Fruit fly (Drosophila melanogaster) whole organism, embryonic: ENCODE measurements around the gene CG12608.

ENCODE experiments used
- Aef1 ChIP-seq: fragments of 200-800 bp; sonication (Bioruptor generic); IDR thresholded peaks from 3 replicates; pipeline ENCODE4 v1.3.6; 2022; ENCODE audit warnings: missing biosample characterization, missing genetic modification characterization
- CG10147 ChIP-seq: fragments of 200-800 bp; sonication (Bioruptor generic); optimal IDR thresholded peaks from 2 replicates; lab custom pipeline; 2019; ENCODE audit warnings: missing biosample characterization, mild to moderate bottlenecking, missing genetic modification characterization, moderate library complexity
- CG10274 ChIP-seq: fragments of 200-800 bp; sonication (Bioruptor generic); optimal IDR thresholded peaks from 3 replicates; lab custom pipeline; 2017; ENCODE audit warnings: missing biosample characterization, mild to moderate bottlenecking, missing genetic modification characterization
- CG11456 ChIP-seq: fragments of 200-800 bp; sonication (Bioruptor generic); IDR thresholded peaks from 3 replicates; pipeline ENCODE4 v1.3.6; 2022; ENCODE audit warnings: missing biosample characterization, missing genetic modification characterization
- CG12236 ChIP-seq: fragments of 200-800 bp; sonication (Bioruptor generic); optimal IDR thresholded peaks from 2 replicates; lab custom pipeline; 2016; ENCODE audit warnings: missing biosample characterization, missing genetic modification characterization
- CG13287 ChIP-seq: fragments of 200-800 bp; sonication (Bioruptor generic); IDR thresholded peaks from 2 replicates; pipeline ENCODE4 v1.3.6; 2022; ENCODE audit warnings: missing biosample characterization, missing genetic modification characterization; ENCODE audit not compliant: partially characterized antibody
- CG14710 ChIP-seq: fragments of 200-800 bp; sonication (Bioruptor generic); optimal IDR thresholded peaks from 3 replicates; lab custom pipeline; 2019; ENCODE audit warnings: missing biosample characterization, mild to moderate bottlenecking, missing genetic modification characterization, moderate library complexity
- CG2116 ChIP-seq: fragments of 200-800 bp; sonication (Bioruptor generic); optimal IDR thresholded peaks from 3 replicates; lab custom pipeline; 2018; ENCODE audit warnings: missing biosample characterization, mild to moderate bottlenecking, missing genetic modification characterization
- CG33213 ChIP-seq: fragments of 200-800 bp; sonication (Bioruptor generic); optimal IDR thresholded peaks from 3 replicates; lab custom pipeline; 2016; ENCODE audit warnings: missing biosample characterization, missing genetic modification characterization
- CG3407 ChIP-seq: fragments of 200-800 bp; sonication (Bioruptor generic); optimal IDR thresholded peaks from 2 replicates; lab custom pipeline; 2018; ENCODE audit warnings: missing biosample characterization, mild to moderate bottlenecking, missing genetic modification characterization
- CG4282 ChIP-seq: fragments of 200-800 bp; sonication (Bioruptor generic); optimal IDR thresholded peaks from 2 replicates; lab custom pipeline; 2016; ENCODE audit warnings: missing biosample characterization, missing genetic modification characterization
- CG4328 ChIP-seq: fragments of 200-800 bp; sonication (Bioruptor generic); optimal IDR thresholded peaks from 3 replicates; lab custom pipeline; 2017; ENCODE audit warnings: missing biosample characterization, missing genetic modification reagents, missing genetic modification characterization
- CG6654 ChIP-seq: fragments of 200-800 bp; sonication (Bioruptor generic); optimal IDR thresholded peaks from 2 replicates; lab custom pipeline; 2017; ENCODE audit warnings: missing biosample characterization, mild to moderate bottlenecking, missing genetic modification characterization
- CG7271 ChIP-seq: fragments of 200-800 bp; sonication (Bioruptor generic); optimal IDR thresholded peaks from 2 replicates; lab custom pipeline; 2018; ENCODE audit warnings: missing biosample characterization, mild to moderate bottlenecking, missing genetic modification characterization, moderate library complexity
- CG7556 ChIP-seq: fragments of 200-800 bp; sonication (Bioruptor generic); optimal IDR thresholded peaks from 2 replicates; lab custom pipeline; 2017; ENCODE audit warnings: missing biosample characterization, mild to moderate bottlenecking, missing genetic modification characterization
- CG7839 ChIP-seq: fragments of 200-800 bp; sonication (Bioruptor generic); optimal IDR thresholded peaks from 3 replicates; lab custom pipeline; 2018; ENCODE audit warnings: missing biosample characterization, mild to moderate bottlenecking, missing genetic modification characterization, moderate library complexity
- CG8290 ChIP-seq, 3 experiments: fragments of 200-800 bp; sonication (Bioruptor generic); optimal IDR thresholded peaks; 2 replicates each; lab custom pipeline; 2016 to 2019; ENCODE audit warnings: missing biosample characterization in 3 of 3, missing genetic modification characterization in 3 of 3, mild to moderate bottlenecking in 2 of 3, moderate library complexity in 1 of 3
- CG8765 ChIP-seq: fragments of 200-800 bp; sonication (Bioruptor generic); IDR thresholded peaks from 2 replicates; pipeline ENCODE4 v1.3.6; 2022; ENCODE audit warnings: missing biosample characterization, missing genetic modification characterization
- Chrac-16 ChIP-seq: fragments of 200-800 bp; sonication (Bioruptor generic); optimal IDR thresholded peaks from 3 replicates; lab custom pipeline; 2016; ENCODE audit warnings: missing biosample characterization, missing genetic modification characterization
- CkIIα-i1 ChIP-seq: fragments of 200-800 bp; sonication (Bioruptor generic); IDR thresholded peaks from 2 replicates; pipeline ENCODE4 v1.3.6; 2022; ENCODE audit warnings: missing biosample characterization, missing genetic modification characterization
- Dip2 ChIP-seq: fragments of 200-800 bp; sonication (Bioruptor generic); IDR thresholded peaks from 2 replicates; pipeline ENCODE4 v1.3.6; 2022; ENCODE audit warnings: missing biosample characterization, missing genetic modification characterization
- Eip74EF ChIP-seq, 2 experiments: fragments of 200-800 bp in 1 of 2; fragments of >200 bp in 1 of 2; sonication (Bioruptor generic) in 1 of 2; optimal IDR thresholded peaks; 2 replicates each; lab custom pipeline; 2017 to 2019; ENCODE audit warnings: missing biosample characterization in 2 of 2, missing genetic modification characterization in 2 of 2, mild to moderate bottlenecking in 1 of 2, moderate library complexity in 1 of 2
- HLH54F ChIP-seq: fragments of 200-800 bp; sonication (Bioruptor generic); optimal IDR thresholded peaks from 3 replicates; lab custom pipeline; 2016; ENCODE audit warnings: missing biosample characterization, missing genetic modification characterization
- HmgZ ChIP-seq: fragments of 200-800 bp; sonication (Bioruptor generic); optimal IDR thresholded peaks from 2 replicates; lab custom pipeline; 2018; ENCODE audit warnings: missing biosample characterization, mild to moderate bottlenecking, missing genetic modification characterization
- NfI ChIP-seq: fragments of 200-800 bp; sonication (Bioruptor generic); optimal IDR thresholded peaks from 3 replicates; lab custom pipeline; 2018; ENCODE audit warnings: missing biosample characterization, mild to moderate bottlenecking, missing genetic modification characterization, moderate library complexity
- Opbp ChIP-seq: fragments of 200-800 bp; sonication (Bioruptor generic); IDR thresholded peaks from 3 replicates; pipeline ENCODE4 v1.3.6; 2022; ENCODE audit warnings: missing biosample characterization, missing genetic modification characterization; ENCODE audit not compliant: partially characterized antibody
- Spps ChIP-seq: fragments of 200-800 bp; sonication (Bioruptor generic); optimal IDR thresholded peaks from 2 replicates; lab custom pipeline; 2018; ENCODE audit warnings: missing biosample characterization, mild to moderate bottlenecking, missing genetic modification characterization
- Ssrp ChIP-seq: fragments of 200-800 bp; sonication (Bioruptor generic); optimal IDR thresholded peaks from 2 replicates; lab custom pipeline; 2018; ENCODE audit warnings: missing biosample characterization, mild to moderate bottlenecking, missing genetic modification characterization, moderate library complexity
- Vsx1 ChIP-seq: fragments of 200-800 bp; sonication (Bioruptor generic); optimal IDR thresholded peaks from 2 replicates; lab custom pipeline; 2017; ENCODE audit warnings: missing biosample characterization, mild to moderate bottlenecking, missing genetic modification characterization, missing genetic modification reagents
- bigmax ChIP-seq: fragments of 200-800 bp; sonication (Bioruptor generic); optimal IDR thresholded peaks from 2 replicates; lab custom pipeline; 2018; ENCODE audit warnings: missing biosample characterization, mild to moderate bottlenecking, missing genetic modification characterization
- chn ChIP-seq: fragments of 200-800 bp; sonication (Bioruptor generic); optimal IDR thresholded peaks from 2 replicates; lab custom pipeline; 2016; ENCODE audit warnings: missing biosample characterization, missing genetic modification characterization
- dan ChIP-seq: fragments of 200-800 bp; sonication (Bioruptor generic); IDR thresholded peaks from 2 replicates; pipeline ENCODE4 v1.3.6; 2022; ENCODE audit warnings: missing biosample characterization, missing genetic modification characterization
- dpn ChIP-seq, 2 experiments: fragments of 200-800 bp; sonication (Bioruptor generic); optimal IDR thresholded peaks; 3 replicates each; lab custom pipeline; 2016; ENCODE audit warnings: missing biosample characterization in 2 of 2, missing genetic modification characterization in 2 of 2
- gsb-n ChIP-seq: fragments of 200-800 bp; sonication (Bioruptor generic); optimal IDR thresholded peaks from 3 replicates; lab custom pipeline; 2018; ENCODE audit warnings: missing biosample characterization, mild to moderate bottlenecking, missing genetic modification characterization
- hth ChIP-seq: fragments of >200 bp; optimal IDR thresholded peaks from 2 replicates; lab custom pipeline; 2017; ENCODE audit warnings: inconsistent platforms
- inv ChIP-seq: fragments of 200-800 bp; sonication (Bioruptor generic); IDR thresholded peaks from 2 replicates; pipeline ENCODE4 v1.3.6; 2022; ENCODE audit warnings: missing biosample characterization, missing genetic modification characterization; ENCODE audit not compliant: partially characterized antibody
- nerfin-2 ChIP-seq: fragments of 200-800 bp; sonication (Bioruptor generic); IDR thresholded peaks from 2 replicates; pipeline ENCODE4 v1.3.6; 2022; ENCODE audit warnings: missing biosample characterization, missing genetic modification characterization; ENCODE audit not compliant: partially characterized antibody
- otp ChIP-seq: fragments of 200-800 bp; sonication (Bioruptor generic); IDR thresholded peaks from 3 replicates; pipeline ENCODE4, ENCODE4 v1.3.6; 2022; ENCODE audit warnings: missing biosample characterization, missing genetic modification characterization
- pan ChIP-seq, 4 experiments: fragments of >200 bp in 3 of 4; fragments of 200-800 bp in 1 of 4; sonication (Bioruptor generic) in 1 of 4; optimal IDR thresholded peaks in 3 of 4; IDR thresholded peaks in 1 of 4; 2 replicates each; pipeline versions ENCODE4 v1.3.6 to Lab custom; 2017 to 2022; ENCODE audit warnings: missing biosample characterization in 2 of 4, missing genetic modification characterization in 2 of 4, mixed read lengths in 1 of 4
- pita ChIP-seq: fragments of 200-800 bp; sonication (Bioruptor generic); optimal IDR thresholded peaks from 2 replicates; lab custom pipeline; 2017; ENCODE audit warnings: missing biosample characterization, mild to moderate bottlenecking, missing genetic modification characterization
- ro ChIP-seq: fragments of 200-800 bp; sonication (Bioruptor generic); IDR thresholded peaks from 2 replicates; pipeline ENCODE4 v1.3.6; 2022; ENCODE audit warnings: missing biosample characterization, missing genetic modification characterization
- sc ChIP-seq, 3 experiments: fragments of >200 bp in 2 of 3; fragments of 200-800 bp in 1 of 3; sonication (Bioruptor generic) in 1 of 3; optimal IDR thresholded peaks; 2 replicates in 2 of 3; 3 replicates in 1 of 3; lab custom pipeline; 2017; ENCODE audit warnings: mild to moderate bottlenecking in 1 of 3, missing biosample characterization in 1 of 3, missing genetic modification characterization in 1 of 3, missing genetic modification reagents in 1 of 3
- sd ChIP-seq: fragments of 200-800 bp; sonication (Bioruptor generic); optimal IDR thresholded peaks from 3 replicates; lab custom pipeline; 2018; ENCODE audit warnings: missing biosample characterization, mild to moderate bottlenecking, missing genetic modification characterization, moderate library complexity
- slbo ChIP-seq: fragments of 200-800 bp; sonication (Bioruptor generic); IDR thresholded peaks from 2 replicates; pipeline ENCODE4 v1.3.6; 2022; ENCODE audit warnings: missing biosample characterization, missing genetic modification characterization
- tna ChIP-seq: fragments of 200-800 bp; sonication (Bioruptor generic); IDR thresholded peaks from 2 replicates; pipeline ENCODE4 v1.3.6; 2022; ENCODE audit warnings: missing biosample characterization, missing genetic modification characterization; ENCODE audit not compliant: partially characterized antibody
- toy ChIP-seq: fragments of 200-800 bp; sonication (Bioruptor generic); IDR thresholded peaks from 2 replicates; pipeline ENCODE4 v1.3.6; 2022; ENCODE audit warnings: missing biosample characterization, missing genetic modification characterization
- trh ChIP-seq: fragments of 200-800 bp; sonication (Bioruptor generic); optimal IDR thresholded peaks from 2 replicates; lab custom pipeline; 2016; ENCODE audit warnings: missing biosample characterization, missing genetic modification characterization
- vnd ChIP-seq: fragments of 200-800 bp; sonication (Bioruptor generic); IDR thresholded peaks from 3 replicates; pipeline ENCODE4 v1.3.6; 2022; ENCODE audit warnings: missing biosample characterization, missing genetic modification characterization; ENCODE audit not compliant: partially characterized antibody

CG12608 gene

dm6 chrX:15319290-15319689, 25.1 kb downstream of the CG12608 start, which contains the start of gene Top1 (continued):
- no peak for TF ChIP-seq Spps
- TF ChIP-seq HmgZ: peak; percentile 56
- peak; percentile 41 for TF ChIP-seq CG14710 (tag; lab: Kevin White, UChicago)
- TF ChIP-seq trh (GFP tag; lab: Kevin White, UChicago): no peak
- TF ChIP-seq CG12236 (GFP tag; lab: Kevin White, UChicago): no peak
- TF ChIP-seq CG7271 (tag; lab: Kevin White, UChicago): no peak
- 0 out of 3 replicates have a peak, but pooled peaks have one; percentile 57 for TF ChIP-seq CG11456 (GFP tag; lab: Robert Waterston, UW)
- TF ChIP-seq inv (GFP tag; lab: Robert Waterston, UW): peak; percentile 94
- peak; percentile 17 for TF ChIP-seq CG4328
- peak; percentile 94 for TF ChIP-seq vnd
- no peak for TF ChIP-seq Chrac-16 (GFP tag; lab: Kevin White, UChicago)
- TF ChIP-seq Opbp (GFP tag; lab: Robert Waterston, UW): peak; percentile 97
- TF ChIP-seq otp (GFP tag; lab: Robert Waterston, UW): 0 out of 3 replicates have a peak, but pooled peaks have one; percentile 14
- no peak for TF ChIP-seq ro (GFP tag; lab: Robert Waterston, UW)
- peak; percentile 27 for TF ChIP-seq CG7839 (tag; lab: Kevin White, UChicago)
- TF ChIP-seq hth: no peak
- no peak for TF ChIP-seq Vsx1 (GFP tag; lab: Kevin White, UChicago)
- TF ChIP-seq CG8290 (GFP tag; optimal IDR thresholded peaks at IDR 0.05; lab: Kevin White, UChicago): peak; percentile 22
- TF ChIP-seq CG8290 (tag; optimal IDR thresholded peaks at IDR 0.05; lab: Kevin White, UChicago): peak in 1 of 2 experiments; percentile 84
- no peak for TF ChIP-seq sc (optimal IDR thresholded peaks at IDR 0.05; lab: Kevin White, UChicago)
- no peak for TF ChIP-seq sc (GFP tag; optimal IDR thresholded peaks at IDR 0.05; lab: Kevin White, UChicago)
- no peak for TF ChIP-seq CG3407 (GFP tag; lab: Kevin White, UChicago)
- TF ChIP-seq pan (optimal IDR thresholded peaks at IDR 0.05; lab: Kevin White, UChicago): no peak
- TF ChIP-seq pan (GFP tag; optimal IDR thresholded peaks at IDR 0.05 in 1 of 2, IDR thresholded peaks at IDR 0.05 in 1 of 2): no peak
- no peak for TF ChIP-seq CkIIα-i1 (GFP tag; lab: Robert Waterston, UW)
- TF ChIP-seq Aef1 (GFP tag; lab: Robert Waterston, UW): no peak
- no peak for TF ChIP-seq CG10274 (GFP tag; lab: Kevin White, UChicago)
- peak; percentile 63 for TF ChIP-seq slbo
- peak; percentile 71 for TF ChIP-seq CG2116 (GFP tag; lab: Kevin White, UChicago)
- no peak for TF ChIP-seq Eip74EF (GFP tag; optimal IDR thresholded peaks at IDR 0.05; lab: Kevin White, UChicago)
- TF ChIP-seq Dip2 (GFP tag; lab: Robert Waterston, UW): no peak
- TF ChIP-seq Ssrp (tag; lab: Kevin White, UChicago): no peak
- no peak for TF ChIP-seq CG7556 (GFP tag; lab: Kevin White, UChicago)
- no peak for TF ChIP-seq CG6654 (GFP tag; lab: Kevin White, UChicago)
- no peak for TF ChIP-seq gsb-n
- TF ChIP-seq CG4282: no peak
- no peak for TF ChIP-seq toy (GFP tag; lab: Robert Waterston, UW)
- TF ChIP-seq CG13287 (GFP tag; lab: Robert Waterston, UW): peak; percentile 96
- peak; percentile 41; the same call in 1 of the 2 replicates for TF ChIP-seq CG8765 (GFP tag; lab: Robert Waterston, UW)
- TF ChIP-seq chn (GFP tag; lab: Kevin White, UChicago): no peak
- TF ChIP-seq CG33213 (GFP tag; lab: Kevin White, UChicago): peak; percentile 24
- no peak for TF ChIP-seq HLH54F (GFP tag; lab: Kevin White, UChicago)
- TF ChIP-seq bigmax: no peak
- no peak for TF ChIP-seq dan (GFP tag; lab: Robert Waterston, UW)
- TF ChIP-seq NfI (GFP tag; lab: Kevin White, UChicago): peak; percentile 19
- TF ChIP-seq CG10147 (GFP tag; lab: Kevin White, UChicago): no peak
- peak; percentile 92 for TF ChIP-seq nerfin-2 (GFP tag; lab: Robert Waterston, UW)
- peak; percentile 95 for TF ChIP-seq tna
- TF ChIP-seq pita (GFP tag; lab: Kevin White, UChicago): no peak
- no peak for TF ChIP-seq sd (tag; lab: Kevin White, UChicago)
- TF ChIP-seq dpn (GFP tag; optimal IDR thresholded peaks at IDR 0.05; lab: Kevin White, UChicago): peak in 1 of 2 experiments; percentile 40
